Fruit fly (Drosophila melanogaster) whole organism, embryonic: ENCODE measurements around the gene CG5103.
A peak's percentile ranks its signal among the peaks of the same experiment; 100 is the strongest.

Experiments used
- ATbp ChIP-seq: fragments of 200-800 bp; sonication (Bioruptor generic); optimal IDR thresholded peaks from 2 replicates; lab custom pipeline; 2017; ENCODE audit warnings: missing biosample characterization, mild to moderate bottlenecking, missing genetic modification characterization, missing genetic modification reagents
- Bgb ChIP-seq: fragments of 200-800 bp; sonication (Bioruptor generic); IDR thresholded peaks from 2 replicates; pipeline ENCODE4 v1.3.6; 2022; ENCODE audit warnings: missing biosample characterization, missing genetic modification characterization; ENCODE audit not compliant: partially characterized antibody
- BtbVII ChIP-seq: fragments of 200-800 bp; sonication (Bioruptor generic); optimal IDR thresholded peaks from 3 replicates; lab custom pipeline; 2017; ENCODE audit warnings: missing biosample characterization, mild to moderate bottlenecking, missing genetic modification characterization
- CG10565 ChIP-seq: fragments of 200-800 bp; sonication (Bioruptor generic); optimal IDR thresholded peaks from 3 replicates; lab custom pipeline; 2016; ENCODE audit warnings: missing biosample characterization, mild to moderate bottlenecking, missing genetic modification characterization
- CG10979 ChIP-seq: fragments of 200-800 bp; sonication (Bioruptor generic); optimal IDR thresholded peaks from 2 replicates; lab custom pipeline; 2018; ENCODE audit warnings: missing biosample characterization, mild to moderate bottlenecking, missing genetic modification characterization, moderate library complexity
- CG11560 ChIP-seq: fragments of 200-800 bp; sonication (Bioruptor generic); IDR thresholded peaks from 3 replicates; pipeline ENCODE4 v1.3.6; 2022; ENCODE audit warnings: missing biosample characterization, missing genetic modification characterization
- CG12104 ChIP-seq: fragments of 200-800 bp; sonication (Bioruptor generic); optimal IDR thresholded peaks from 3 replicates; lab custom pipeline; 2016; ENCODE audit warnings: missing biosample characterization, missing genetic modification characterization
- CG12219 ChIP-seq: fragments of 200-800 bp; sonication (Bioruptor generic); optimal IDR thresholded peaks from 3 replicates; lab custom pipeline; 2018; ENCODE audit warnings: missing biosample characterization, mild to moderate bottlenecking, missing genetic modification characterization
- CG12744 ChIP-seq: fragments of 200-800 bp; sonication (Bioruptor generic); optimal IDR thresholded peaks from 2 replicates; lab custom pipeline; 2016; ENCODE audit warnings: missing biosample characterization, missing genetic modification characterization
- CG13424 ChIP-seq: fragments of 200-800 bp; sonication (Bioruptor generic); optimal IDR thresholded peaks from 2 replicates; lab custom pipeline; 2019; ENCODE audit warnings: missing biosample characterization, mild to moderate bottlenecking, missing genetic modification characterization, moderate library complexity
- CG17328 ChIP-seq: fragments of 200-800 bp; sonication (Bioruptor generic); IDR thresholded peaks from 2 replicates; pipeline ENCODE4 v1.3.6; 2022; ENCODE audit warnings: missing biosample characterization, missing genetic modification characterization
- CG17361 ChIP-seq: fragments of 200-800 bp; sonication (Bioruptor generic); IDR thresholded peaks from 3 replicates; pipeline ENCODE4 v1.3.6; 2022; ENCODE audit warnings: missing biosample characterization, missing genetic modification characterization
- CG17912 ChIP-seq: fragments of 200-800 bp; sonication (Bioruptor generic); optimal IDR thresholded peaks from 2 replicates; lab custom pipeline; 2018; ENCODE audit warnings: missing biosample characterization, mild to moderate bottlenecking, missing genetic modification characterization
- CG18262 ChIP-seq: fragments of 200-800 bp; optimal IDR thresholded peaks from 3 replicates; lab custom pipeline; 2019; ENCODE audit warnings: missing biosample characterization, mild to moderate bottlenecking, missing genetic modification characterization, moderate library complexity
- CG2712 ChIP-seq: fragments of 200-800 bp; optimal IDR thresholded peaks from 3 replicates; lab custom pipeline; 2019; ENCODE audit warnings: missing biosample characterization, mild to moderate bottlenecking, missing genetic modification characterization, moderate library complexity
- CG32772 ChIP-seq: fragments of 200-800 bp; sonication (Bioruptor generic); IDR thresholded peaks from 2 replicates; pipeline ENCODE4 v1.3.6; 2022; ENCODE audit warnings: missing biosample characterization, missing genetic modification characterization
- CG4328 ChIP-seq: fragments of 200-800 bp; sonication (Bioruptor generic); optimal IDR thresholded peaks from 3 replicates; lab custom pipeline; 2017; ENCODE audit warnings: missing biosample characterization, missing genetic modification reagents, missing genetic modification characterization
- CG8281 ChIP-seq: fragments of 200-800 bp; sonication (Bioruptor generic); optimal IDR thresholded peaks from 2 replicates; lab custom pipeline; 2018; ENCODE audit warnings: missing biosample characterization, mild to moderate bottlenecking, missing genetic modification characterization, moderate library complexity
- CG8944 ChIP-seq: fragments of 200-800 bp; sonication (Bioruptor generic); optimal IDR thresholded peaks from 3 replicates; lab custom pipeline; 2016; ENCODE audit warnings: missing biosample characterization, missing genetic modification characterization
- CG9797 ChIP-seq: fragments of 200-800 bp; sonication (Bioruptor generic); optimal IDR thresholded peaks from 3 replicates; lab custom pipeline; 2018; ENCODE audit warnings: missing biosample characterization, mild to moderate bottlenecking, missing genetic modification characterization
- D19B ChIP-seq: fragments of 200-800 bp; sonication (Bioruptor generic); optimal IDR thresholded peaks from 2 replicates; lab custom pipeline; 2017; ENCODE audit warnings: missing biosample characterization, mild to moderate bottlenecking, missing genetic modification characterization
- ERR ChIP-seq: fragments of 200-800 bp; sonication (Bioruptor generic); optimal IDR thresholded peaks from 2 replicates; lab custom pipeline; 2016; ENCODE audit warnings: missing biosample characterization, missing genetic modification characterization
- Ets97D ChIP-seq: fragments of 200-800 bp; sonication (Bioruptor generic); optimal IDR thresholded peaks from 3 replicates; lab custom pipeline; 2016; ENCODE audit warnings: missing biosample characterization, missing genetic modification characterization
- Fer1 ChIP-seq: fragments of 200-800 bp; sonication (Bioruptor generic); optimal IDR thresholded peaks from 2 replicates; lab custom pipeline; 2017; ENCODE audit warnings: missing biosample characterization, mild to moderate bottlenecking, missing genetic modification characterization
- Gsc ChIP-seq: fragments of 200-800 bp; sonication (Bioruptor generic); IDR thresholded peaks from 2 replicates; pipeline ENCODE4 v1.3.6; 2022; ENCODE audit warnings: missing biosample characterization, missing genetic modification characterization
- Poxn ChIP-seq: fragments of 200-800 bp; sonication (Bioruptor generic); IDR thresholded peaks from 2 replicates; pipeline ENCODE4 v1.3.6; 2022; ENCODE audit warnings: missing biosample characterization, missing genetic modification characterization
- Sox100B ChIP-seq: fragments of 200-800 bp; sonication (Bioruptor generic); optimal IDR thresholded peaks from 3 replicates; lab custom pipeline; 2018; ENCODE audit warnings: missing biosample characterization, mild to moderate bottlenecking, missing genetic modification characterization
- Ssrp ChIP-seq: fragments of 200-800 bp; sonication (Bioruptor generic); optimal IDR thresholded peaks from 2 replicates; lab custom pipeline; 2018; ENCODE audit warnings: missing biosample characterization, mild to moderate bottlenecking, missing genetic modification characterization, moderate library complexity
- TFAM ChIP-seq: fragments of 200-800 bp; sonication (Bioruptor generic); optimal IDR thresholded peaks from 2 replicates; lab custom pipeline; 2017; ENCODE audit warnings: missing biosample characterization, missing genetic modification characterization, inconsistent platforms
- Vsx1 ChIP-seq: fragments of 200-800 bp; sonication (Bioruptor generic); optimal IDR thresholded peaks from 2 replicates; lab custom pipeline; 2017; ENCODE audit warnings: missing biosample characterization, mild to moderate bottlenecking, missing genetic modification characterization, missing genetic modification reagents
- YL-1 ChIP-seq: fragments of 200-800 bp; sonication (Bioruptor generic); optimal IDR thresholded peaks from 3 replicates; lab custom pipeline; 2017; ENCODE audit warnings: missing biosample characterization, mild to moderate bottlenecking, missing genetic modification characterization
- aop ChIP-seq: fragments of 200-800 bp; sonication (Bioruptor generic); IDR thresholded peaks from 2 replicates; pipeline ENCODE4 v1.3.6; 2022; ENCODE audit warnings: missing biosample characterization, missing genetic modification characterization
- chm ChIP-seq: fragments of 200-800 bp; sonication (Bioruptor generic); IDR thresholded peaks from 2 replicates; pipeline ENCODE4 v1.3.6; 2022; ENCODE audit warnings: missing biosample characterization, missing genetic modification characterization
- dimm ChIP-seq: fragments of 200-800 bp; sonication (Bioruptor generic); IDR thresholded peaks from 2 replicates; pipeline ENCODE4 v1.3.6; 2022; ENCODE audit warnings: missing biosample characterization, missing genetic modification characterization
- fd64A ChIP-seq: fragments of 200-800 bp; sonication (Bioruptor generic); optimal IDR thresholded peaks from 3 replicates; lab custom pipeline; 2018; ENCODE audit warnings: missing biosample characterization, mild to moderate bottlenecking, missing genetic modification characterization
- ftz-f1 ChIP-seq: fragments of 200-800 bp; sonication (Bioruptor generic); optimal IDR thresholded peaks from 2 replicates; lab custom pipeline; 2016; ENCODE audit warnings: missing biosample characterization, missing genetic modification characterization
- grau ChIP-seq: fragments of 200-800 bp; optimal IDR thresholded peaks from 3 replicates; lab custom pipeline; 2019; ENCODE audit warnings: missing biosample characterization, mild to moderate bottlenecking, missing genetic modification characterization, moderate library complexity
- kay ChIP-seq: fragments of 200-800 bp; sonication (Bioruptor generic); optimal IDR thresholded peaks from 2 replicates; lab custom pipeline; 2016; ENCODE audit warnings: missing biosample characterization, missing genetic modification characterization
- mam ChIP-seq: fragments of 200-800 bp; sonication (Bioruptor generic); optimal IDR thresholded peaks from 3 replicates; lab custom pipeline; 2016; ENCODE audit warnings: missing biosample characterization, missing genetic modification characterization
- mld ChIP-seq: fragments of 200-800 bp; sonication (Bioruptor generic); IDR thresholded peaks from 3 replicates; pipeline ENCODE4 v1.3.6; 2022; ENCODE audit warnings: missing biosample characterization, missing genetic modification characterization; ENCODE audit not compliant: partially characterized antibody
- oc ChIP-seq: fragments of 200-800 bp; sonication (Bioruptor generic); optimal IDR thresholded peaks from 2 replicates; lab custom pipeline; 2018; ENCODE audit warnings: missing biosample characterization, mild to moderate bottlenecking, missing genetic modification characterization, moderate library complexity
- pfk ChIP-seq: fragments of 200-800 bp; sonication (Bioruptor generic); optimal IDR thresholded peaks from 2 replicates; lab custom pipeline; 2018; ENCODE audit warnings: missing biosample characterization, mild to moderate bottlenecking, missing genetic modification characterization, moderate library complexity
- phol ChIP-seq: fragments of 200-800 bp; sonication (Bioruptor generic); optimal IDR thresholded peaks from 3 replicates; lab custom pipeline; 2018; ENCODE audit warnings: missing biosample characterization, mild to moderate bottlenecking, missing genetic modification characterization, moderate library complexity
- pita ChIP-seq: fragments of 200-800 bp; sonication (Bioruptor generic); optimal IDR thresholded peaks from 2 replicates; lab custom pipeline; 2017; ENCODE audit warnings: missing biosample characterization, mild to moderate bottlenecking, missing genetic modification characterization
- run ChIP-seq: fragments of 200-800 bp; sonication (Bioruptor generic); optimal IDR thresholded peaks from 3 replicates; lab custom pipeline; 2018; ENCODE audit warnings: missing biosample characterization, mild to moderate bottlenecking, missing genetic modification characterization
- salm ChIP-seq: fragments of 200-800 bp; sonication (Bioruptor generic); optimal IDR thresholded peaks from 2 replicates; lab custom pipeline; 2018; ENCODE audit warnings: missing biosample characterization, mild to moderate bottlenecking, missing genetic modification characterization
- scrt ChIP-seq: fragments of 200-800 bp; sonication (Bioruptor generic); optimal IDR thresholded peaks from 2 replicates; lab custom pipeline; 2018; ENCODE audit warnings: missing biosample characterization, mild to moderate bottlenecking, missing genetic modification characterization, moderate library complexity
- slou ChIP-seq: fragments of 200-800 bp; sonication (Bioruptor generic); optimal IDR thresholded peaks from 3 replicates; lab custom pipeline; 2016; ENCODE audit warnings: missing biosample characterization, missing genetic modification characterization
- trem ChIP-seq: fragments of 200-800 bp; optimal IDR thresholded peaks from 3 replicates; lab custom pipeline; 2019; ENCODE audit warnings: missing biosample characterization, mild to moderate bottlenecking, missing genetic modification characterization, moderate library complexity
- zen2 ChIP-seq: fragments of 200-800 bp; sonication (Bioruptor generic); IDR thresholded peaks from 3 replicates; pipeline ENCODE4 v1.3.6; 2022; ENCODE audit warnings: missing biosample characterization, missing genetic modification characterization; ENCODE audit not compliant: partially characterized antibody
- zf30C ChIP-seq: fragments of 200-800 bp; sonication (Bioruptor generic); optimal IDR thresholded peaks from 3 replicates; lab custom pipeline; 2018; ENCODE audit warnings: missing biosample characterization, mild to moderate bottlenecking, missing genetic modification characterization

Gene CG5103

DNA sequence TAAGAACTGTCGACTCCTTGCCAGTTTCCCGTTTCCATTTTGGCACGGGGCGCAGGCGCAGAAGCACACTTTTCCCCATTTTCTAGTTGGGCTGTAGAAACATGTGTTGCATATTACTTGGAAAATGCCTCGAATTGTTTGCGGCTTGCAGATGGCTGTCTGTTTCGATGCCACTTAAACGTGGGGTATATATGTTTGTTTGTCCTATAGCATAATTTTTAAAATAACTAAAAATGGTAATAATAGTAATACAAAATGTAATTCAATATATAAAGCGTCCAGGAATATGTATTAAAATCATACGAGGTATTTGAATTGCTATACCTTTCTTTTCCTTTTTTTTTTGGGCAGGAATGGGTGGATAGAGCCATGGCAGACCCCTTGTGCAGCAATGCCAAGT lies 43.4 kb downstream of the CG5103 start (continued):
- TF ChIP-seq zf30C (GFP tag; lab: Kevin White, UChicago) (no peak), CG4328 (GFP tag; lab: Kevin White, UChicago) (no peak), chm (peak; percentile 78; the same call in 1 of the 2 replicates), CG13424 (peak; percentile 74), Gsc (GFP tag; lab: Robert Waterston, UW) (peak; percentile 40), grau (tag; lab: Kevin White, UChicago) (peak; percentile 52), CG9797 (no peak), fd64A (no peak), mam (GFP tag; lab: Kevin White, UChicago) (no peak), Bgb (GFP tag; lab: Robert Waterston, UW) (no peak), Ets97D (no peak), Sox100B (GFP tag; lab: Kevin White, UChicago) (peak; percentile 58), pfk (GFP tag; lab: Kevin White, UChicago) (no peak), CG12104 (GFP tag; lab: Kevin White, UChicago) (no peak), slou (no peak), CG8281 (tag; lab: Kevin White, UChicago) (no peak), Vsx1 (GFP tag; lab: Kevin White, UChicago) (peak; percentile 7), CG17328 (peak; percentile 82), CG17912 (GFP tag; lab: Kevin White, UChicago) (no peak), CG10565 (no peak), D19B (GFP tag; lab: Kevin White, UChicago) (peak; percentile 65), zen2 (GFP tag; lab: Robert Waterston, UW) (no peak), kay (GFP tag; lab: Kevin White, UChicago) (no peak), scrt (no peak), TFAM (GFP tag; lab: Kevin White, UChicago) (no peak), Poxn (GFP tag; lab: Robert Waterston, UW) (no peak), oc (tag; lab: Kevin White, UChicago) (peak; percentile 68), ftz-f1 (GFP tag; lab: Kevin White, UChicago) (no peak), CG10979 (tag; lab: Kevin White, UChicago) (peak; percentile 85), phol (tag; lab: Kevin White, UChicago) (peak; percentile 77), aop (GFP tag; lab: Robert Waterston, UW) (no peak), pita (GFP tag; lab: Kevin White, UChicago) (no peak), CG2712 (peak; percentile 86), CG11560 (tag; lab: Robert Waterston, UW) (peak; percentile 16; the same call in 1 of the 3 replicates), Ssrp (tag; lab: Kevin White, UChicago) (peak; percentile 80), ATbp (peak; percentile 38), CG32772 (GFP tag; lab: Robert Waterston, UW) (peak; percentile 79), CG17361 (GFP tag; lab: Robert Waterston, UW) (peak; percentile 75), CG8944 (GFP tag; lab: Kevin White, UChicago) (no peak), CG12744 (no peak), run (tag; lab: Kevin White, UChicago) (no peak), CG12219 (peak; percentile 33), ERR (GFP tag; lab: Kevin White, UChicago) (no peak), CG18262 (tag; lab: Kevin White, UChicago) (peak; percentile 83), YL-1 (no peak), BtbVII (GFP tag; lab: Kevin White, UChicago) (no peak), Fer1 (GFP tag; lab: Kevin White, UChicago) (no peak), dimm (GFP tag; lab: Robert Waterston, UW) (no peak), trem (tag; lab: Kevin White, UChicago) (peak; percentile 42), mld (GFP tag; lab: Robert Waterston, UW) (no peak), salm (tag; lab: Kevin White, UChicago) (no peak)
